Fruit fly (Drosophila melanogaster): ENCODE measurements around the gene Rsph1.

DNA sequence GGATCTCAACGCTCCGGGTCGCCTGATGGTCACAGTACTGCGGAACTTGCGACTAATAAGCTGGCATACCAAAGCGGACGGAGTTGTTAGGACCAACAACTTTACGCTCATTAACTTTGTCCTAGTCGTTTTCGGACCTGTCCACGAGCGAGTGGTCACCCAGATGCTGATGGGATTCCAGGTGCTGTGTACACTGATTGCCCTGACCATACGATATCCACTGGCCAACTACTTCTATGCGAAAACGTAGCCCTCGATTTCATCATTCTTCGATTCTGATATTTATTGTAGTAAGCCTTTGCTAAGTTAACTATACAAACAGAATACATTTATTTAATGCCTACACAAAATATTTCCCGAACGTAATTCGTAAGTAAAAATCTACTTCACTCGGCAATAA, at the start of gene Rsph1:
- TF ChIP-seq CG8478 (optimal IDR thresholded peaks at IDR 0.05) (no peak), CTCF (optimal IDR thresholded peaks at IDR 0.05) (no peak)
